Worm (Caenorhabditis elegans) whole organism, L4 larva: Measurements from ENCODE around the gene twk-43.

Experiments used
- F37D6.2 ChIP-seq: sonication (generic microtip); optimal IDR thresholded peaks from 2 replicates; lab custom pipeline; 2016; ENCODE audit warnings: mild to moderate bottlenecking, missing genetic modification characterization, missing compliant biosample characterization
- ceh-32 ChIP-seq: sonication (generic microtip); optimal IDR thresholded peaks from 2 replicates; lab custom pipeline; 2016; ENCODE audit warnings: mild to moderate bottlenecking, missing genetic modification characterization, missing compliant biosample characterization; ENCODE audit not compliant: poor library complexity
- zag-1 ChIP-seq: fragments of 150-350 bp; optimal IDR thresholded peaks from 2 replicates; lab custom pipeline; 2014; ENCODE audit warnings: missing biosample characterization, missing genetic modification characterization

ce11 chrV:13298706-13299105 is 47.4 kb upstream of the twk-43 start:
- TF ChIP-seq F37D6.2 (no peak), ceh-32 (tag; lab: Kevin White, UChicago) (no peak), zag-1 (tag; lab: Kevin White, UChicago) (no peak)
